Worm (Caenorhabditis elegans) whole organism, L4 larva: ENCODE measurements around the gene R04F11.3.

Source experiments
- D1046.2 ChIP-seq: fragments of 200-800 bp; sonication (Bioruptor generic); IDR thresholded peaks from 2 replicates; pipeline ENCODE4 v1.3.6; 2022; ENCODE audit warnings: missing genetic modification characterization, missing compliant biosample characterization
- F49E8.2 ChIP-seq: sonication (generic microtip); optimal IDR thresholded peaks from 2 replicates; lab custom pipeline; 2016; ENCODE audit warnings: missing compliant biosample characterization, mild to moderate bottlenecking, missing genetic modification characterization, borderline replicate concordance
- R02D3.7 ChIP-seq: fragments of 150-350 bp; sonication (generic microtip); optimal IDR thresholded peaks from 3 replicates; lab custom pipeline; 2014; ENCODE audit warnings: missing biosample characterization, missing genetic modification characterization
- T26A8.4 ChIP-seq: fragments of 200-800 bp; sonication (Bioruptor generic); IDR thresholded peaks from 2 replicates; pipeline ENCODE4 v1.3.6; 2022; ENCODE audit warnings: missing genetic modification characterization, missing compliant biosample characterization
- Y48G9A.11 ChIP-seq: fragments of 200-800 bp; sonication (Bioruptor generic); IDR thresholded peaks from 2 replicates; pipeline ENCODE4 v1.3.6; 2022; ENCODE audit warnings: missing genetic modification reagents, missing genetic modification characterization, missing compliant biosample characterization
- Y75B8A.6 ChIP-seq: fragments of 200-800 bp; sonication (Bioruptor generic); IDR thresholded peaks from 2 replicates; pipeline ENCODE4 v1.3.6; 2022; ENCODE audit warnings: missing genetic modification reagents, missing genetic modification characterization, missing compliant biosample characterization
- ZK337.2 ChIP-seq: fragments of 200-800 bp; sonication (Bioruptor generic); IDR thresholded peaks from 2 replicates; pipeline ENCODE4 v1.3.6; 2022; ENCODE audit warnings: missing genetic modification reagents, missing genetic modification characterization, missing compliant biosample characterization
- ZK546.5 ChIP-seq, 2 experiments: sonication (generic microtip); optimal IDR thresholded peaks; 2 replicates each; lab custom pipeline; 2017; ENCODE audit warnings: missing biosample characterization in 2 of 2, missing genetic modification characterization in 2 of 2
- aha-1 ChIP-seq: fragments of 150-350 bp; peaks from one replicate; lab custom pipeline; 2014; ENCODE audit warnings: missing biosample characterization, missing genetic modification characterization
- ama-1 ChIP-seq: fragments of 150-350 bp; optimal IDR thresholded peaks from 2 replicates; lab custom pipeline; 2014; ENCODE audit warnings: inconsistent platforms, mixed read lengths
- arid-1 ChIP-seq: fragments of 200-800 bp; sonication (Bioruptor generic); conservative IDR thresholded peaks from 2 replicates; pipeline ENCODE4 v1.3.6; 2022; ENCODE audit warnings: missing genetic modification reagents, missing genetic modification characterization, missing compliant biosample characterization
- ceh-20 ChIP-seq: fragments of 200-800 bp; sonication (Bioruptor generic); IDR thresholded peaks from 2 replicates; pipeline ENCODE4 v1.3.6; 2022; ENCODE audit warnings: missing genetic modification reagents, missing genetic modification characterization, missing compliant biosample characterization
- ceh-28 ChIP-seq: fragments of 150-350 bp; optimal IDR thresholded peaks from 2 replicates; lab custom pipeline; 2014; ENCODE audit warnings: missing biosample characterization, missing genetic modification reagents, missing genetic modification characterization
- ceh-32 ChIP-seq: sonication (generic microtip); optimal IDR thresholded peaks from 2 replicates; lab custom pipeline; 2016; ENCODE audit warnings: mild to moderate bottlenecking, missing genetic modification characterization, missing compliant biosample characterization; ENCODE audit not compliant: poor library complexity
- ceh-44 ChIP-seq: fragments of 200-800 bp; sonication (Bioruptor generic); IDR thresholded peaks from 2 replicates; pipeline ENCODE4 v1.3.6; 2022; ENCODE audit warnings: missing genetic modification reagents, missing genetic modification characterization, missing compliant biosample characterization
- cey-2 ChIP-seq: sonication (generic microtip); optimal IDR thresholded peaks from 3 replicates; lab custom pipeline; 2017; ENCODE audit warnings: missing genetic modification characterization, mild to moderate bottlenecking, missing compliant biosample characterization, antibody characterized with exemption, borderline replicate concordance; ENCODE audit not compliant: insufficient read depth
- daf-8 ChIP-seq: fragments of 200-800 bp; sonication (Bioruptor generic); IDR thresholded peaks from 2 replicates; pipeline ENCODE4 v1.3.6; 2022; ENCODE audit warnings: missing genetic modification characterization, missing compliant biosample characterization
- dmd-6 ChIP-seq: fragments of 200-800 bp; sonication (Bioruptor generic); IDR thresholded peaks from 2 replicates; pipeline ENCODE4 v1.3.6; 2022; ENCODE audit warnings: missing genetic modification reagents, missing genetic modification characterization, missing compliant biosample characterization
- dmd-8 ChIP-seq: fragments of 200-800 bp; sonication (Bioruptor generic); IDR thresholded peaks from 2 replicates; pipeline ENCODE4 v1.3.6; 2022; ENCODE audit warnings: missing genetic modification characterization, missing compliant biosample characterization
- egl-27 ChIP-seq: sonication (generic microtip); optimal IDR thresholded peaks from 3 replicates; lab custom pipeline; 2017; ENCODE audit warnings: missing biosample characterization, missing genetic modification reagents, missing genetic modification characterization
- fos-1 ChIP-seq: fragments of 150-350 bp; optimal IDR thresholded peaks from 2 replicates; lab custom pipeline; 2014; ENCODE audit warnings: missing biosample characterization, missing genetic modification characterization
- hlh-11 ChIP-seq: fragments of 200-800 bp; sonication (Bioruptor generic); optimal IDR thresholded peaks from 2 replicates; lab custom pipeline; 2018; ENCODE audit warnings: mild to moderate bottlenecking, missing genetic modification characterization, missing compliant biosample characterization
- hmg-1.1 ChIP-seq: fragments of 200-800 bp; sonication (Bioruptor generic); IDR thresholded peaks from 2 replicates; pipeline ENCODE4 v1.3.6; 2022; ENCODE audit warnings: missing genetic modification reagents, missing genetic modification characterization, missing compliant biosample characterization
- jun-1 ChIP-seq: fragments of 150-350 bp; optimal IDR thresholded peaks from 2 replicates; lab custom pipeline; 2014; ENCODE audit warnings: missing biosample characterization, missing genetic modification reagents, missing genetic modification characterization
- lir-3 ChIP-seq: sonication (generic microtip); optimal IDR thresholded peaks from 2 replicates; lab custom pipeline; 2016; ENCODE audit warnings: mild to moderate bottlenecking, missing genetic modification characterization, missing compliant biosample characterization
- lsy-2 ChIP-seq, 2 experiments: fragments of 150-350 bp in 1 of 2; sonication (generic microtip) in 1 of 2; optimal IDR thresholded peaks; 2 replicates each; lab custom pipeline; 2014 to 2017; ENCODE audit warnings: missing biosample characterization in 2 of 2, missing genetic modification characterization in 2 of 2
- mep-1 ChIP-seq: fragments of 150-350 bp; sonication (generic microtip); optimal IDR thresholded peaks from 3 replicates; lab custom pipeline; 2014; ENCODE audit warnings: missing biosample characterization, missing genetic modification characterization
- mes-2 ChIP-seq: sonication (generic microtip); optimal IDR thresholded peaks from 2 replicates; lab custom pipeline; 2016; ENCODE audit warnings: missing genotype, mild to moderate bottlenecking, missing genetic modification characterization, missing compliant biosample characterization; ENCODE audit not compliant: poor library complexity, severe bottlenecking
- nhr-102 ChIP-seq: sonication (generic microtip); optimal IDR thresholded peaks from 2 replicates; lab custom pipeline; 2016; ENCODE audit warnings: mild to moderate bottlenecking, missing genetic modification characterization, moderate library complexity, missing compliant biosample characterization
- nhr-11 ChIP-seq: fragments of 150-350 bp; optimal IDR thresholded peaks from 2 replicates; lab custom pipeline; 2014; ENCODE audit warnings: missing biosample characterization, missing genetic modification characterization
- nhr-111 ChIP-seq: fragments of 200-800 bp; sonication (Bioruptor generic); optimal IDR thresholded peaks from 2 replicates; lab custom pipeline; 2018; ENCODE audit warnings: mild to moderate bottlenecking, missing genetic modification characterization, missing compliant biosample characterization
- nhr-25 ChIP-seq: sonication (generic microtip); optimal IDR thresholded peaks from 2 replicates; lab custom pipeline; 2017; ENCODE audit warnings: missing genetic modification characterization, mild to moderate bottlenecking, missing compliant biosample characterization, antibody characterized with exemption, moderate library complexity, borderline replicate concordance; ENCODE audit not compliant: insufficient read depth
- nhr-28 ChIP-seq: fragments of 150-350 bp; optimal IDR thresholded peaks from 2 replicates; lab custom pipeline; 2014; ENCODE audit warnings: missing biosample characterization, missing genetic modification characterization
- nhr-41 ChIP-seq: fragments of 200-800 bp; sonication (Bioruptor generic); IDR thresholded peaks from 2 replicates; pipeline ENCODE4 v1.3.6; 2022; ENCODE audit warnings: missing genetic modification reagents, missing genetic modification characterization, missing compliant biosample characterization
- nhr-48 ChIP-seq: sonication (generic microtip); optimal IDR thresholded peaks from 2 replicates; lab custom pipeline; 2016; ENCODE audit warnings: mild to moderate bottlenecking, missing genetic modification characterization, missing compliant biosample characterization
- nhr-6 ChIP-seq: fragments of 150-350 bp; optimal IDR thresholded peaks from 2 replicates; lab custom pipeline; 2014; ENCODE audit warnings: missing biosample characterization, missing genetic modification characterization
- nhr-76 ChIP-seq: fragments of 150-350 bp; optimal IDR thresholded peaks from 2 replicates; lab custom pipeline; 2014; ENCODE audit warnings: missing biosample characterization, missing genetic modification characterization
- pha-4 ChIP-seq, 2 experiments: fragments of 150-350 bp in 1 of 2; fragments of 200-800 bp in 1 of 2; sonication (Bioruptor generic) in 1 of 2; IDR thresholded peaks in 1 of 2; optimal IDR thresholded peaks in 1 of 2; 2 replicates each; pipeline versions ENCODE4 v1.3.6 to Lab custom; 2014 to 2022; ENCODE audit warnings: missing genetic modification characterization in 2 of 2, missing genetic modification reagents in 2 of 2, missing biosample characterization in 1 of 2, missing compliant biosample characterization in 1 of 2
- php-3 ChIP-seq: fragments of 200-800 bp; sonication (Bioruptor generic); IDR thresholded peaks from 2 replicates; pipeline ENCODE4 v1.3.6; 2022; ENCODE audit warnings: missing genetic modification reagents, missing genetic modification characterization, missing compliant biosample characterization
- pqm-1 ChIP-seq: sonication (generic microtip); optimal IDR thresholded peaks from 2 replicates; lab custom pipeline; 2017; ENCODE audit warnings: missing biosample characterization, missing genetic modification characterization
- sdz-12 ChIP-seq: fragments of 200-800 bp; sonication (Bioruptor generic); optimal IDR thresholded peaks from 2 replicates; lab custom pipeline; 2018; ENCODE audit warnings: mild to moderate bottlenecking, missing genetic modification characterization, missing compliant biosample characterization
- snpc-4 ChIP-seq: fragments of 150-350 bp; optimal IDR thresholded peaks from 2 replicates; lab custom pipeline; 2014; ENCODE audit warnings: missing biosample characterization, missing genetic modification characterization
- spr-1 ChIP-seq: sonication (generic microtip); optimal IDR thresholded peaks from 2 replicates; lab custom pipeline; 2016; ENCODE audit warnings: mild to moderate bottlenecking, missing genetic modification characterization, missing compliant biosample characterization
- tag-97 ChIP-seq: fragments of 200-800 bp; sonication (Bioruptor generic); IDR thresholded peaks from 2 replicates; pipeline ENCODE4 v1.3.6; 2022; ENCODE audit warnings: missing genetic modification characterization, missing compliant biosample characterization
- tra-1 ChIP-seq: fragments of 200-800 bp; sonication (Bioruptor generic); IDR thresholded peaks from 2 replicates; pipeline ENCODE4 v1.3.6; 2022; ENCODE audit warnings: missing genetic modification reagents, missing genetic modification characterization, missing compliant biosample characterization
- unc-39 ChIP-seq: sonication (generic microtip); optimal IDR thresholded peaks from 2 replicates; lab custom pipeline; 2017; ENCODE audit warnings: missing biosample characterization, missing genetic modification characterization
- zfp-2 ChIP-seq: sonication (generic microtip); optimal IDR thresholded peaks from 2 replicates; lab custom pipeline; 2016; ENCODE audit warnings: mild to moderate bottlenecking, missing genetic modification characterization, missing compliant biosample characterization
- zfp-3 ChIP-seq: fragments of 200-800 bp; sonication (Bioruptor generic); conservative IDR thresholded peaks from 2 replicates; pipeline ENCODE4 v1.3.6; 2022; ENCODE audit warnings: missing genetic modification reagents, missing genetic modification characterization, missing compliant biosample characterization
- zip-11 ChIP-seq: fragments of 200-800 bp; sonication (Bioruptor generic); IDR thresholded peaks from 2 replicates; pipeline ENCODE4 v1.3.6; 2022; ENCODE audit warnings: missing genetic modification characterization, missing compliant biosample characterization
- ztf-7 ChIP-seq: fragments of 150-350 bp; optimal IDR thresholded peaks from 2 replicates; lab custom pipeline; 2014; ENCODE audit warnings: missing biosample characterization, missing genetic modification characterization

R04F11.3 gene

DNA sequence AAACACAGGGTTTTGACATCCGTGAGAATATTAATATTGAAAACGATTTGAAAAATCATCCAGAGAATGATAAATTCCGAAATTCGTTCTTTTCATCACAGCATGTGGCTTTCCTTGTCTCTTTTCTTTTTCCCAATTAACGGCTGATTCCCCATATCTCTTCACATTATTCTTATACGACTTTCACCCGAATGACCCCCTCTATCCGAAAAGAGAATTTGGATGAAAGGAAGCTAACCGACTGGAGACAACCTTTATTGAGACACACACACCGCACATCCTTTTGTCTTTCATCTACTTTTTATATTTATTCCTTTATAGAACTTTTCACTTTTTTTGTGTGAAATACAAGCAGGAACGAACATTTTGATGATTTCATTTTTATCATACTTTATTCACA is 40.7 kb upstream of the R04F11.3 start:
- TF ChIP-seq jun-1 (tag; lab: Kevin White, UChicago) (no peak), F49E8.2 (tag; lab: Kevin White, UChicago) (no peak), aha-1 (tag; lab: Kevin White, UChicago) (no peak), lsy-2 (tag; optimal IDR thresholded peaks at IDR 0.05; lab: Kevin White, UChicago) (no peak), mes-2 (tag; lab: Kevin White, UChicago) (no peak), nhr-41 (GFP tag; lab: Robert Waterston, UW) (no peak), nhr-76 (no peak), nhr-111 (GFP tag; lab: Kevin White, UChicago) (no peak), dmd-8 (no peak), ztf-7 (tag; lab: Kevin White, UChicago) (no peak), daf-8 (GFP tag; lab: Robert Waterston, UW) (no peak), Y75B8A.6 (no peak)

DNA sequence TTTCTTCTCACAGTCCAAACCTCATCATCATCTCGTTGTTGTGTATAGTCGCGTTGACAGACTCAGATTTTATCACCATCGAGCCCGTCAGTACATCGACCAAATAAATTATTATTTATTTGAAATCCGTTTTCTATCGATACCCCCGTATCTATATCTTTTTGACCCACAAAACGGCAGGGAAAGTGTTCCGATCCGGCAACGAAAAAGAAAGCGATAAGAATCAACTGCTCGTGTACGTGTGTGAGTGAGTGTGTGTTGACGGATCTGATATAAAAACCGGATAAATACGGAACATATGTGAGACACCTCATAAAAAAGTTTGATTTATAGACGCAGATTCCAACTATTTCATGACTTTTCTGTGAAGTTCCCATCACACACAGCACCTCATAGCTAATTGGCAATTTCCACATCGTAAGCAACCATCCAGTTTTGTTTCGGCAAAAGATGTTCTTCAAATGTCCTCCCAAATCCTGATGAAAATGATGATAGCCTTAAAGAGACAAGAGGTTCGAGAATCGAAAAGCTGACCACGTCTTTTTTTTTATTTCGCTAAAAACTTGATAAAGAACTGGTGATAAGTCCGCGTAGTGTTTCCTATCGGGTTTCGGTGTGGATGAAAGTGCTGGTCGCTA is 37.3 kb upstream of the R04F11.3 start:
- TF ChIP-seq snpc-4 = no peak
- TF ChIP-seq ZK546.5 (tag; optimal IDR thresholded peaks at IDR 0.05; lab: Kevin White, UChicago) = no peak
- TF ChIP-seq tag-97 (GFP tag; lab: Robert Waterston, UW) = no peak
- 0 out of 2 replicates have a peak, but pooled peaks have one; percentile 51 for TF ChIP-seq php-3 (GFP tag; lab: Robert Waterston, UW)
- peak; percentile 76 for TF ChIP-seq hlh-11 (tag; lab: Kevin White, UChicago)
- TF ChIP-seq egl-27 = no peak
- TF ChIP-seq nhr-48 (tag; lab: Kevin White, UChicago) = peak; percentile 54
- TF ChIP-seq mep-1 (tag; lab: Kevin White, UChicago) = no peak
- no peak for TF ChIP-seq arid-1 (GFP tag; lab: Robert Waterston, UW)
- no peak for TF ChIP-seq zfp-2
- no peak for TF ChIP-seq zip-11 (GFP tag; lab: Robert Waterston, UW)
- TF ChIP-seq nhr-25 (tag; lab: Kevin White, UChicago) = no peak
- peak; percentile 41 for TF ChIP-seq ama-1 (lab: Kevin White, UChicago)
- peak; percentile 49; the same call in 1 of the 2 replicates for TF ChIP-seq T26A8.4 (GFP tag; lab: Robert Waterston, UW)
- TF ChIP-seq jun-1 (tag; lab: Kevin White, UChicago) = no peak
- no peak for TF ChIP-seq Y48G9A.11 (GFP tag; lab: Robert Waterston, UW)
- TF ChIP-seq ceh-28 = no peak
- TF ChIP-seq R02D3.7 = no peak
- TF ChIP-seq ceh-44 (GFP tag; lab: Robert Waterston, UW) = no peak
- no peak for TF ChIP-seq tra-1
- TF ChIP-seq ZK337.2 = no peak
- TF ChIP-seq hmg-1.1 (GFP tag; lab: Robert Waterston, UW) = no peak
- TF ChIP-seq nhr-28 (tag; lab: Kevin White, UChicago) = peak; percentile 43
- no peak for TF ChIP-seq ceh-20
- TF ChIP-seq ceh-32 (tag; lab: Kevin White, UChicago) = no peak
- TF ChIP-seq nhr-102 = no peak
- no peak for TF ChIP-seq sdz-12
- no peak for TF ChIP-seq fos-1 (tag; lab: Kevin White, UChicago)
- TF ChIP-seq spr-1 (tag; lab: Kevin White, UChicago) = peak; percentile 39
- no peak for TF ChIP-seq unc-39 (tag; lab: Kevin White, UChicago)
- TF ChIP-seq D1046.2 (GFP tag; lab: Robert Waterston, UW) = no peak
- no peak for TF ChIP-seq nhr-11 (tag; lab: Kevin White, UChicago)
- TF ChIP-seq cey-2 (tag; lab: Kevin White, UChicago) = no peak
- no peak for TF ChIP-seq lir-3 (tag; lab: Kevin White, UChicago)
- no peak for TF ChIP-seq zfp-3 (GFP tag; lab: Robert Waterston, UW)
- no peak for TF ChIP-seq pqm-1
- TF ChIP-seq pha-4 (GFP tag; IDR thresholded peaks at IDR 0.05; lab: Robert Waterston, UW) = no peak
- TF ChIP-seq pha-4 (tag; optimal IDR thresholded peaks at IDR 0.05; lab: Kevin White, UChicago) = no peak
- no peak for TF ChIP-seq dmd-6
- TF ChIP-seq nhr-6 (tag; lab: Kevin White, UChicago) = no peak
